Fruit fly (Drosophila melanogaster) Kc167 (cell line): ENCODE data around the gene SdhD.

Source experiments
- Sin3A ChIP-seq: fragments of >200 bp; optimal IDR thresholded peaks from 2 replicates; lab custom pipeline; 2018; ENCODE audit warnings: missing external identifiers
- h ChIP-seq: fragments of >200 bp; optimal IDR thresholded peaks from 3 replicates; lab custom pipeline; 2018; ENCODE audit warnings: missing external identifiers
- psq ChIP-seq: fragments of >200 bp; optimal IDR thresholded peaks from 2 replicates; lab custom pipeline; 2017; ENCODE audit warnings: missing external identifiers
- ttk ChIP-seq: sonication (Bioruptor generic); optimal IDR thresholded peaks from 2 replicates; lab custom pipeline; 2017; ENCODE audit warnings: missing external identifiers

DNA sequence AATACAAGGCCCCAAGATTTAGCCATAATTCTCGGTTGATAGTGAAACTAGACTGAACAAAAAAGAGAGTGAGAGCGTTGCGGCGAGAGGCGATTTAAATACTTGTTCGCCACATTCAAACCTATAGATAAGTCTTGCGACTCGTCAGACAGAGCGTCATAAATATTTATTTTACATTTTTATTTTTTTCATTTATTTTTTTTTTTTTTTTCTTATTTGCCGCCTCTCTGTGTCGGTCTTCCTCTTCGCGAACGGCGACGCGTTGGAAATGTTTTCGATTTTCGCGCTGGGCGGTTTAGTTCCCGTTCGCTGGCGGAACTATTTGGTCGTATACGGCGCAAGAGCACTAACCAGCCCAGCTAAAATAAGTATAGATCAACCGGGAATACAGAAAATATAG is 32.3 kb downstream of the SdhD start:
- TF ChIP-seq h (no peak), Sin3A (lab: Kevin White, UChicago) (no peak), ttk (no peak), psq (lab: Kevin White, UChicago) (no peak)
